Fruit fly (Drosophila melanogaster): Measurements from ENCODE around the gene CG15020.

CG15020 gene

DNA sequence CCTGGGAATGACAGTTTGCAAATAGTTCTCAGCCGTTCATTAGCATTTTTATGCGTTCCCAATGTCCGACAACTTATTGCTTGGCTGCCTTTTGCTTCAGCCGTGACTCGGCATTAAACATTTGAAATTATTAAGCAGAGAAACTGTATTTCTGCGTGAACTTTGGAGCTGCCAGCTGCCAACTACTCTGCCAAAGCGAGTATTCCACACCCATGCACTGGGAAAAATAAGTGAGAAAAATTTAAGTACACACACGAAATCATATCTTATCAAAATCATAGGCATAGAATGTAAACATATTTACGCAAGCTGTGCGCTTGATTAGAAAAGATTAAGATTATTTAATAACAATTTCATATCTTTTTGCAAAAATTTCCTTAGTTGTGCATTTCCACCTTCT lies 8.5 kb upstream of the CG15020 start (continued):
- TF ChIP-seq Sin3A (optimal IDR thresholded peaks at IDR 0.05) = no peak
- TF ChIP-seq NC2α (GFP tag; optimal IDR thresholded peaks at IDR 0.05) = no peak
- TF ChIP-seq CG6813 (GFP tag; optimal IDR thresholded peaks at IDR 0.05) = no peak
- no peak for TF ChIP-seq Blimp-1 (GFP tag; optimal IDR thresholded peaks at IDR 0.05)
- TF ChIP-seq CG16815 (GFP tag; optimal IDR thresholded peaks at IDR 0.05) = no peak
- TF ChIP-seq CG17359 (tag; optimal IDR thresholded peaks at IDR 0.05) = peak; percentile 26
- TF ChIP-seq sqz (GFP tag; optimal IDR thresholded peaks at IDR 0.05) = no peak
- TF ChIP-seq Dbx (GFP tag; IDR thresholded peaks at IDR 0.05) = peak; percentile 64; the same call in 2 of the 3 replicates
- TF ChIP-seq CG4820 (GFP tag; optimal IDR thresholded peaks at IDR 0.05) = no peak
- TF ChIP-seq bowl (GFP tag; IDR thresholded peaks at IDR 0.05) = no peak; the same call in 1 of the 2 replicates
- no peak for TF ChIP-seq CG42726 (GFP tag; IDR thresholded peaks at IDR 0.05; ENCODE audit: partially characterized antibody)
- TF ChIP-seq wdn (GFP tag; IDR thresholded peaks at IDR 0.05) = peak; percentile 59
- peak; percentile 65 for TF ChIP-seq ttk (GFP tag; IDR thresholded peaks at IDR 0.05)
- no peak for TF ChIP-seq HHEX (GFP tag; optimal IDR thresholded peaks at IDR 0.05)
- TF ChIP-seq CG6854 (GFP tag; optimal IDR thresholded peaks at IDR 0.05) = no peak
- no peak for TF ChIP-seq E2f2 (GFP tag; IDR thresholded peaks at IDR 0.05)
- peak; percentile 24 for TF ChIP-seq jing (GFP tag; optimal IDR thresholded peaks at IDR 0.05)
- no peak for TF ChIP-seq CG8765 (GFP tag; IDR thresholded peaks at IDR 0.05)
- TF ChIP-seq tll (GFP tag; optimal IDR thresholded peaks at IDR 0.05) = no peak
- TF ChIP-seq Oaz (GFP tag; IDR thresholded peaks at IDR 0.05) = peak; percentile 40; the same call in 1 of the 2 replicates
- TF ChIP-seq ind (GFP tag; optimal IDR thresholded peaks at IDR 0.05) = peak; percentile 37
- TF ChIP-seq Fer1 (GFP tag; optimal IDR thresholded peaks at IDR 0.05) = no peak
- TF ChIP-seq CG6272 (GFP tag; IDR thresholded peaks at IDR 0.05) = 0 out of 2 replicates have a peak, but pooled peaks have one; percentile 39
- TF ChIP-seq CG31365 (tag; optimal IDR thresholded peaks at IDR 0.05) = no peak
- no peak for TF ChIP-seq dm (GFP tag; optimal IDR thresholded peaks at IDR 0.05)
- peak; percentile 31 for TF ChIP-seq CG12155 (GFP tag; optimal IDR thresholded peaks at IDR 0.05)
- 0 out of 2 replicates have a peak, but pooled peaks have one; percentile 22 for TF ChIP-seq Lim3 (GFP tag; IDR thresholded peaks at IDR 0.05)
- TF ChIP-seq CG10543 (GFP tag; optimal IDR thresholded peaks at IDR 0.05) = peak; percentile 47
- TF ChIP-seq ac (GFP tag; optimal IDR thresholded peaks at IDR 0.05) = no peak
- peak; percentile 62; the same call in 1 of the 2 replicates for TF ChIP-seq Xrp1 (GFP tag; IDR thresholded peaks at IDR 0.05)
- peak; percentile 30 to 65 for TF ChIP-seq dpn (GFP tag; optimal IDR thresholded peaks at IDR 0.05)
- no peak for TF ChIP-seq CG7745 (tag; optimal IDR thresholded peaks at IDR 0.05)
- TF ChIP-seq CG7556 (GFP tag; optimal IDR thresholded peaks at IDR 0.05) = no peak
- TF ChIP-seq Dip3 (GFP tag; optimal IDR thresholded peaks at IDR 0.05) = peak; percentile 20
- TF ChIP-seq Med (GFP tag) = peak; percentile 91
- peak; percentile 78; the same call in 2 of the 3 replicates for TF ChIP-seq CG34422 (GFP tag; IDR thresholded peaks at IDR 0.05)
- no peak for TF ChIP-seq bigmax (GFP tag; optimal IDR thresholded peaks at IDR 0.05)
- peak; percentile 9 for TF ChIP-seq Bteb2 (GFP tag; optimal IDR thresholded peaks at IDR 0.05)
- no peak for TF ChIP-seq NK7.1 (GFP tag; optimal IDR thresholded peaks at IDR 0.05)
- peak; percentile 17 for TF ChIP-seq emc (GFP tag; optimal IDR thresholded peaks at IDR 0.05)
- TF ChIP-seq exex (tag; optimal IDR thresholded peaks at IDR 0.05) = no peak
- peak; percentile 50; the same call in 1 of the 2 replicates for TF ChIP-seq klu (GFP tag; IDR thresholded peaks at IDR 0.05)
- no peak for TF ChIP-seq crp (GFP tag; optimal IDR thresholded peaks at IDR 0.05)
- peak; percentile 39; the same call in 1 of the 3 replicates for TF ChIP-seq gce (GFP tag; IDR thresholded peaks at IDR 0.05)
- peak in 1 of 2 experiments; percentile 42 for TF ChIP-seq Hr51 (GFP tag; optimal IDR thresholded peaks at IDR 0.05)
- TF ChIP-seq CG7987 (GFP tag; optimal IDR thresholded peaks at IDR 0.05) = peak; percentile 5
- peak; percentile 25 for TF ChIP-seq CG2875 (GFP tag; optimal IDR thresholded peaks at IDR 0.05)
- TF ChIP-seq Ravus (GFP tag; IDR thresholded peaks at IDR 0.05) = peak; percentile 20
- peak; percentile 59; the same call in 1 of the 2 replicates for TF ChIP-seq CG7372 (GFP tag; IDR thresholded peaks at IDR 0.05)
- peak; percentile 84 for TF ChIP-seq Rfx (GFP tag; IDR thresholded peaks at IDR 0.05)
- TF ChIP-seq CG4730 (GFP tag; IDR thresholded peaks at IDR 0.05) = no peak

Measured in whole organism, embryonic.